Worm (Caenorhabditis elegans): Measurements from ENCODE around the gene ZK455.5.

Gene ZK455.5

DNA sequence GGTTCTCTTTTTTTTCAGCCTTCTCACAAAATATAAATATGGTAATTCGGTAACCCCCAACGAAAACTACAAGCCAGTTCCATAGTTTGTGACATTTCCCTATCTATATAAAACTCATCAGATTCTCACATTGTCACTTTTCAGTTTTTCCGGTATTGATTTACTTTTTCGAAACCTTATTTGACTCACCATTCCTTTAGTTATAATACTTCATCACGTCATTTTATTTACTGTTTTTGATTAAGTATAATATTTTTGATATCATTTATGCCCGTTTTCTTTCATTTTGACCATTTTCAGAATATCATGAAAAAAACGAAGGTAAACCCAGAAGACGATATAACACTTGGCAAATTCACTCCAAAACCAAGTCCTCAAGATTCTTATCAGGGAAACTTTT is 25.1 kb upstream of the ZK455.5 start, which contains the start of gene pgp-3:
pgp-3 (plus strand) TSS at position 301 of the 400 bp plus-strand sequence.
- TF ChIP-seq ref-1 (GFP tag; conservative IDR thresholded peaks at IDR 0.05) (no peak), ztf-23 (GFP tag; IDR thresholded peaks at IDR 0.05) (no peak), tab-1 (GFP tag; IDR thresholded peaks at IDR 0.05) (no peak)

DNA sequence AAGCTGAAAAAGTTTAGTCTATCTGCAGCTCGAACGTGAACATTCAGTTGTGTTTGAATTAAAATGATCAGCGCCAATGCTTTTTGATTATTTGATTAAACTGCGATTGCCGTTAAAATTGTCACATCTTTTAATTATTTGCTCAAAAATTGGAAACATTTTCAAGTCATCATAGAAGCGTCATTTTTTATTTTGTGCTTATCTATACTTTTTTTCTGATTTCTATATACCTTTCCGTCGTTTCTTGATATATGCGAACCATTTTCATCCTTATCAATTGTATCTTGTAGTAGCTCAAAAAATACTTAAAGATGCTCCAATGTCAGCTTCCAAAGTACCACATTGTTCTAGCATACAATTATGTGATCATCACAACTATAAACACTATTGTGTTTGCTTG is 24.6 kb upstream of the ZK455.5 start:
- TF ChIP-seq T22C8.4 (GFP tag; IDR thresholded peaks at IDR 0.05), result no peak
- TF ChIP-seq med-1 (GFP tag; optimal IDR thresholded peaks at IDR 0.05; ENCODE audit: insufficient read depth), result no peak
- TF ChIP-seq tab-1 (GFP tag; IDR thresholded peaks at IDR 0.05), result no peak
- no peak for TF ChIP-seq klf-2 (GFP tag; conservative IDR thresholded peaks at IDR 0.05)
- no peak for TF ChIP-seq flt-1 (GFP tag; IDR thresholded peaks at IDR 0.05)
- no peak for TF ChIP-seq ztf-29 (GFP tag; IDR thresholded peaks at IDR 0.05)
- no peak for TF ChIP-seq ztf-23 (GFP tag; IDR thresholded peaks at IDR 0.05)
- no peak for TF ChIP-seq ref-1 (GFP tag; conservative IDR thresholded peaks at IDR 0.05)
- TF ChIP-seq cog-1 (tag; optimal IDR thresholded peaks at IDR 0.05), result no peak

DNA sequence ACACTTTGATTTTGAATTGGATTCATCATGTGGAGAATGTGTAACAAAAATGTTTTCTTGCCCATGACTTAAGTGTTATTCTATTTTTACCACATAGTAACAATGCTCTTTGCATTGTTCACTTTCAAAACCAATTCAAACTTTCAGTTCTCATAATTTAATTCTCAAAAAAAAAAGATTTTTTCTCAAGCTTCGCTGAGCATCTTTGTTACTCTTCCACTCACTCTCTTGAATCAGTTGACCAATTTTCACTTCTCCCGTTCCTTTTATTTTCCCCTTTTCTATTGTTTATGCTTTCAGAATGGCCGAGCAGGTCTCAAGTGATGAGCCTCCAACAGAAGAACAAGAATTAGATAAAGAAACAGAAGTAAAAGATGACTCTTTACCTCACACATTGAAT is 19.4 kb upstream of the ZK455.5 start, which contains the start of gene oct-2:
oct-2 (plus strand) TSS at position 301 of the 400 bp plus-strand sequence.
- no peak for TF ChIP-seq ztf-23 (GFP tag; IDR thresholded peaks at IDR 0.05)
- TF ChIP-seq med-1 (GFP tag; optimal IDR thresholded peaks at IDR 0.05; ENCODE audit: insufficient read depth), result no peak
- TF ChIP-seq T22C8.4 (GFP tag; IDR thresholded peaks at IDR 0.05), result no peak

DNA sequence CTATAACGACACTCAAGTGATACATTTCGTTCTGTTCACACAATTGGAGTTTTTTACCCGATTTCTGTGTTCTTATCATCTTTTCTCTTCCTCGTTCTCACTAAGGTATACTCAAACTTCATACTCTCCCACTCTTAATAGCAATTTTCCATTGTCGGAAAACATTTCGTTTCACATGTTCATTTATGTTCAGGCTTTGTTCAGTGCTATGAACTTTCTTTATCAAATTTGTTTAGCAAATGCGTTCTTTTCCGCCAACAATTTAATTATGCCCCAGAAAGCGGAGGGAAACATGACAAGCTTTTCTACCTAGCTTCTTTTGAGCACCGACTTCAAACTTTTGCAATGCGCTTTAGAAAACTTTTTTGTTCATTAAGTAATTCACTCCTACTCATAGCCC is 18.7 kb upstream of the ZK455.5 start:
- TF ChIP-seq ref-1 (GFP tag; conservative IDR thresholded peaks at IDR 0.05) (no peak), flt-1 (GFP tag; IDR thresholded peaks at IDR 0.05) (no peak)

DNA sequence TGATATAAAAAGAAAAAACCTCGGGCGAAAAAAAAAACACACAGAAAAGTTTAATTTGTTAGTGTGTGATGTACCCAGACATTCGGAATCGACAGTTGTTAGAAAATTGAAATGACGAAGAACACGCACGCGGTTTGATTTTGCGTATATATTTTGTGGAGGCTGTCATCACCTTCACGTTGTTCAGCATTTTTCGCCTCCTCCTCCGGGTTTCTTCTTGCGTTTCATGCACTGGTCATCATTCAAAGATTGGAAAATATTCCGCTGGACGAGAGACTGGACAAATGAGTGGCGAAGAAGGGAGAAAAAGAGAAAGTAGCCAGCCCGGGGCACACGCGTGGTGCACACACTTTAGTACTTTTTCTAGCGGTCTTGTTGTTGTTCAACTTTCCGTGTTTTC is 18.2 kb upstream of the ZK455.5 start:
- no peak for TF ChIP-seq ztf-23 (GFP tag; IDR thresholded peaks at IDR 0.05)
- no peak for TF ChIP-seq flt-1 (GFP tag; IDR thresholded peaks at IDR 0.05)
- TF ChIP-seq cog-1 (tag; optimal IDR thresholded peaks at IDR 0.05), result no peak
- TF ChIP-seq med-1 (GFP tag; optimal IDR thresholded peaks at IDR 0.05; ENCODE audit: insufficient read depth), result no peak
- TF ChIP-seq ref-1 (GFP tag; conservative IDR thresholded peaks at IDR 0.05), result no peak

DNA sequence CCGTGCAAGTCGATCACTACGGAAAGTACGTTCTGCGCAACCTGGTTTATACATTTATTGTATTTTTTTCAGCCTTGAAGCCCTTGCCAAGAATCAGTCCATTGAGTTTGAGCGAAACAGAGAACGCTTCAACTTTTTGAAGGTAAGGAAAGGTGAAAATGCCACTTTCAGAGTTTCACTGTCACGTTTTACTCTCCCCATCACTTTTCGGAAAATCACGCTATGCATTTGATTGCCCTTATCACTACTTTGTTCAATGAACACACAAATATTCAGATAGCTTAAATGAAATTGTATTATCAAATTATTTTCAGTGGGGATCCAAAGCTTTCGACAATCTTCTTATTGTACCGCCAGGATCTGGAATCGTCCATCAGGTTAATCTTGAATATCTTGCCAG is 13.8 kb upstream of the ZK455.5 start:
- no peak for TF ChIP-seq tab-1 (GFP tag; IDR thresholded peaks at IDR 0.05)
- no peak for TF ChIP-seq med-1 (GFP tag; optimal IDR thresholded peaks at IDR 0.05; ENCODE audit: insufficient read depth)
- no peak for TF ChIP-seq ztf-23 (GFP tag; IDR thresholded peaks at IDR 0.05)
- no peak for TF ChIP-seq ref-1 (GFP tag; conservative IDR thresholded peaks at IDR 0.05)
- no peak for TF ChIP-seq T22C8.4 (GFP tag; IDR thresholded peaks at IDR 0.05)
- TF ChIP-seq klf-2 (GFP tag; conservative IDR thresholded peaks at IDR 0.05), result no peak
- TF ChIP-seq ztf-29 (GFP tag; IDR thresholded peaks at IDR 0.05), result no peak
- no peak for TF ChIP-seq cog-1 (tag; optimal IDR thresholded peaks at IDR 0.05)
- no peak for TF ChIP-seq flt-1 (GFP tag; IDR thresholded peaks at IDR 0.05)

DNA sequence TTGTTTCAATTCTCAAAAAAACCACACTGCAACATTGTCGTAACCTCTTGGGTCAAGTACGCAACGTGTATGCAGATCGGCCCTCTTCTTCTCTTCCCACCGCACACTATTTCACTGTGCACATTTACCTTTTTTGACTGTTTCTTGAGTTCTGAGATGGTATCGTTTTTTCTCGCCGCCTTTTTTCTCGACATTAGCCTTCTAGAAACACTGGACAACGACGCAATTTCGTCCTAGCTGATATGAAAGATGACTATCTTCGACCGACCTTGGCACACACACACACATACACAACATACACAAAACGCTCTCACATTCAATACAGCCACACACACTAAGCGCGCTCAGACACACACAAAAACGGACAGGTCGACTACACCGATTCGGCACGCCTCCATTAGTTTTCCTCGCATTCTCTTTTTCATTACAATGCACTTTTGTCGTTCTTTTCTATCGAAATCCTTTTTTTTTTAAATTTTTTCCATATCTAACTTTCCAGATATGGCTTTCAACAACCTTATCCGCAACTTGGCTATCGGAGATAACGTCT is 12.7 kb upstream of the ZK455.5 start, which contains the start of gene aco-1:
aco-1 (plus strand) TSS at position 500 of the 550 bp plus-strand sequence.
- TF ChIP-seq T22C8.4 (GFP tag; IDR thresholded peaks at IDR 0.05) (no peak), cog-1 (tag; optimal IDR thresholded peaks at IDR 0.05) (no peak), med-1 (GFP tag; optimal IDR thresholded peaks at IDR 0.05; ENCODE audit: insufficient read depth) (no peak), ztf-23 (GFP tag; IDR thresholded peaks at IDR 0.05) (no peak), ztf-29 (GFP tag; IDR thresholded peaks at IDR 0.05) (no peak), tab-1 (GFP tag; IDR thresholded peaks at IDR 0.05) (no peak), flt-1 (GFP tag; IDR thresholded peaks at IDR 0.05) (no peak), ref-1 (GFP tag; conservative IDR thresholded peaks at IDR 0.05) (no peak), klf-2 (GFP tag; conservative IDR thresholded peaks at IDR 0.05) (no peak)

DNA sequence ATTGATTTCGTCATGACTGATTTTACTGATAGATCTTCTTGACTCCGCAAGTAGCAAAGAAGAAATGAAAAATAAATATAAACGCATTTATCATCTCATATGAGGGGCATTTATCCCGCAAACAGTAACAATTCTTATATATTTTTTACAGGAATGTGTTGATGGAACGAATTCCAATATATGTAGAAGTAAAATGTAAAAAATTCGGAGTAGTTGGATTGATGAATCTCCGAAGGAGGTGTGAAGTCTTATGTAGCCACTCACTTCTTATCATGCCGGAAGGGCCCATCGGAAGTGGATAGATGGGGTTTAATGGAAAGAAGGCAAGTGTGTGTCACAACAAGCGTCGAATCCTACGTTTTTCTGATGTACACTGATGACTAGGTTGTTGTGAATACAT is 11.1 kb upstream of the ZK455.5 start, which contains the start of gene gcy-9:
gcy-9 (minus strand) TSS at position 101 of the 400 bp plus-strand sequence.
- TF ChIP-seq cog-1 (tag; optimal IDR thresholded peaks at IDR 0.05) (no peak), T22C8.4 (GFP tag; IDR thresholded peaks at IDR 0.05) (no peak), flt-1 (GFP tag; IDR thresholded peaks at IDR 0.05) (no peak), tab-1 (GFP tag; IDR thresholded peaks at IDR 0.05) (no peak), ztf-23 (GFP tag; IDR thresholded peaks at IDR 0.05) (no peak), ref-1 (GFP tag; conservative IDR thresholded peaks at IDR 0.05) (no peak), klf-2 (GFP tag; conservative IDR thresholded peaks at IDR 0.05) (no peak), med-1 (GFP tag; optimal IDR thresholded peaks at IDR 0.05; ENCODE audit: insufficient read depth) (no peak), ztf-29 (GFP tag; IDR thresholded peaks at IDR 0.05) (no peak)

DNA sequence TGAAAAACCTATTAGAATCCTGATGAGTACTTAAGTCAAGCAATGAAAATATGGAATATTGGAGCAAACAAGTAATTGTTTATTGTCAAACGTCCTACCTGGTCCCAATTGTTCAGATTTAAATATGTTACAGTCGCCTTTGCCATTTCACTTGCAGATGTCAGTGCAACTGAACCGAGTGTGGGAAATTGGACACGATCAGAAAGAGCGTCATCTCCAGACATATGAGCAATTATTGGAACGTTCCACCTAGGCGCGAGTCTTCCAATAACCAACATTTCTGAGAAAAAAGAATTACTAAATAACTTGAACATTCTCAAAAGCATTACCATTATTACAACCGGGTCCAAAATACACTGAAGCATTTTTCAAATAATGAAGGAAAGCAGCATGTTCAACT is 10.4 kb upstream of the ZK455.5 start:
- TF ChIP-seq cog-1 (tag; optimal IDR thresholded peaks at IDR 0.05) (no peak), T22C8.4 (GFP tag; IDR thresholded peaks at IDR 0.05) (no peak), flt-1 (GFP tag; IDR thresholded peaks at IDR 0.05) (no peak), tab-1 (GFP tag; IDR thresholded peaks at IDR 0.05) (no peak), ztf-23 (GFP tag; IDR thresholded peaks at IDR 0.05) (no peak), med-1 (GFP tag; optimal IDR thresholded peaks at IDR 0.05; ENCODE audit: insufficient read depth) (no peak), ztf-29 (GFP tag; IDR thresholded peaks at IDR 0.05) (no peak)

DNA sequence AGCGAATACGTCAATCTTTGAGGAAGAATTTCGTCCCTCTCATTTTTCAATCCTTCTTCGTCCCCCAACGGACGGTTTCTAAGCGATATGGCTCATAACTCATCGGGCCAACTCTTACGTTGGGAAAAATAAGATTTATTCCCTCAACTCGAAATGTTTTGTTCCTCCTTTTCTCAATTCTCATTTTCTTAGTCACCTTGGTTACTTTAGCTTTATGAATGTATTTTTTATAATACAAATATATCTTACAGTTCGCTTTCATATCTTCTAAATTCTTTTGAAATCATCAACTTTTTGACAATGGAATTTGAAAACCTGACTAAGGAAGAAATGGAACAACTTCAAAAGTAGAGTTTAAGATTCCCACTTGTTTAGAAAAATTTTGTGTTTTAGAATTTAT is 2.7 kb upstream of the ZK455.5 start, which contains the start of gene npr-9:
npr-9 (plus strand) TSS at position 301 of the 400 bp plus-strand sequence.
- no peak for TF ChIP-seq ref-1 (GFP tag; conservative IDR thresholded peaks at IDR 0.05)

DNA sequence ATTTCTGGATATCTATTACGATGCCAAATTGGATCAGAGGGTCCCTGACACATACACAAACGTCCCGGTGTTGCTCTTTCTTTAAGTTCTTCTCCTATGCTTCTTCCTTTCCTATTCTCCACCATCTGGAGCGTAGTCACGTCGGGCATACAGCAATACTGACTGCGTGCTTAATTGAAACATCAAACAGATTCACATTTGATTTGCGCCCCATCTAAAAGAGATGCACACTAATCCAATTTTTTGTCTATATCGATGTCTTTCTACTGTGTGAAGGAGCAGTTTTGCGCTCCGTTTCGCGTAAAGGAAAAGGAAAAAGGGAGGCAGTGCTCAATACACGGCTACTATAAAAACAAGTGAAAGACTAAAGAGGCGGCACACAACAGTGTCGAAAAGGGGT is 2.0 kb upstream of the ZK455.5 start:
- no peak for TF ChIP-seq cog-1 (tag; optimal IDR thresholded peaks at IDR 0.05)

All from whole organism, midembryonic.